Fruit fly (Drosophila melanogaster): Measurements from ENCODE around the gene CG33270.

The CG33270 gene

DNA sequence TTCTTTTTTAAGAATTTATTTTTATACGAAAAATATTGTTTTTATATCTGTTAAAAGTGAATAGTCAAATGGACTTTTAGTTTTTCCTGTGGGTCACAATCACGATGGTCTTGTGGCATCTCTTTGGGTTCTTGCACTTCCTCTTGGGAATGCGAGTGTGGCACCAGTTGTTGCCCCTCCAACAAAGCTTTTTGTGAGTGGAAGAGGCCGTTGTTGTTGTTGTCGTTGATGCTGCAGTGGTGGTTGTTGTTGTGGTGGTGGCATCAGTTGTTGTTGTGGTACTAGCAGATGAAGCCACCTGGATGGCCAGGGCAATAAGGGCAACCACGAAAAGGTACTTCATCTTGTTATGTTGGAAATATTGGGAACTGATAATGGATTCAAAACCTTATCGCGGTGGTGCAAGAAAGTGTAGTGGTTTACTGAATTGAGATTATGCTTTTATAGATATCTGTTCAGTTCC is at the start of gene CG33270:
Gene CG33270 (minus strand): TSS at position 413 of the 463 bp plus-strand sequence.
- no peak for TF ChIP-seq CG8478 (optimal IDR thresholded peaks at IDR 0.05)
- TF ChIP-seq CTCF (optimal IDR thresholded peaks at IDR 0.05) = no peak

dm6 chr3L:11627819-11628483 is 49.5 kb upstream of the CG33270 start, which contains the start of gene Apt1:
Gene Apt1, plus strand, starts transcription at chr3L:11628037.
- peak in 1 of 2 experiments; percentile 16 for TF ChIP-seq CTCF (optimal IDR thresholded peaks at IDR 0.05)
- TF ChIP-seq CG8478 (optimal IDR thresholded peaks at IDR 0.05) = no peak

DNA sequence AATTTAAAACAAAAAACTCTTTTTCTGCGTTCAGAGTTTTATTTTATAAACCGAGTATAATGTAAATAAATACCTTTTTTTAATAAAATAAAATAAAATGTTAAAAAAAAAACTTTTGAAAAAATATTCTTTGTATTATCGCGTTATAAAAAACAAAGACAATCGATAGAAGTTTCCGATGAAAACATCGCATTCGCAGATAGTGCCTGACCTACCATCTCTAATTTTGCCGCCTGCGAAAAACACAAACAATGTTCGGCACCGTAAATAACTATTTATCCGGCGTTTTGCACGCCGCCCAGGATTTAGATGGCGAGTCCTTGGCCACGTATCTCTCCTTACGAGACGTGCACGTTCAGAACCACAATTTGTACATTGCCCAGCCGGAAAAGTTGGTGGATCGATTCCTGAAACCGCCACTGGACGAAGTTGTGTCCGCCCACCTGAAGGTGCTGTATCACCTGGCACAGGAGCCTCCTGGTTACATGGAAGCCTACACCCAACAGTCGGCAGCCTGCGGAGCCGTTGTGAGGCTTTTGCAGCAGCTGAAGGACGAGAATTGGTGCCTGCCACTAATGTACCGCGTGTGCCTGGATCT is 47.9 kb upstream of the CG33270 start, which contains the start of gene PCID2:
Gene PCID2 (plus strand): TSS at position 213 of the 598 bp plus-strand sequence.
- no peak for TF ChIP-seq CG8478 (optimal IDR thresholded peaks at IDR 0.05)
- TF ChIP-seq CTCF (optimal IDR thresholded peaks at IDR 0.05) = no peak

dm6 chr3L:11625634-11626175 is 47.3 kb upstream of the CG33270 start, which contains the start of gene CG6083:
Gene CG6083, minus strand, starts transcription at chr3L:11626125.
- no peak for TF ChIP-seq CG8478 (optimal IDR thresholded peaks at IDR 0.05)
- TF ChIP-seq CTCF (optimal IDR thresholded peaks at IDR 0.05) = no peak

DNA sequence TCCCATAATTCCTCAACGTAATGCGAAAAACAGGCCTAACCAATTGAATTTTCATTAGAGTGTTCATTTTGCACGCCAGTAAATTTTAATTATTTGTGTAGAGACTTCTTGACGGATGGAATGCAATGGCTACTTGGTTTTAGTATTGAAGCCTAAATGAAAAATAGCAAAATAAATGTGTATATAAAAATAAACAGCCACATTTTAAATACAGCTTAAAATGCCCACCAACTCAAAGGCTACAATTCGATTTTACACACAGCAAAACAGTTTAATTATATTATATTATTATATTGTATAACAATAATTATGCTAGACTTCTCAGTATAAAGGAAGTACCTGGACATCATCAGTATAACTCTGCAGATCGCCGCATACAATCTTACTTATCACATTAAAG is 45.9 kb upstream of the CG33270 start, which contains the start of gene Akr1B:
Gene Akr1B (minus strand): TSS at position 101 of the 400 bp plus-strand sequence.
- TF ChIP-seq CG8478 (optimal IDR thresholded peaks at IDR 0.05) (no peak), CTCF (optimal IDR thresholded peaks at IDR 0.05) (no peak)

- TF ChIP-seq CG8478 (optimal IDR thresholded peaks at IDR 0.05) (no peak), CTCF (optimal IDR thresholded peaks at IDR 0.05) (no peak)
Measured at dm6 chr3L:11623245-11623883, 44.9 kb upstream of the CG33270 start.

DNA sequence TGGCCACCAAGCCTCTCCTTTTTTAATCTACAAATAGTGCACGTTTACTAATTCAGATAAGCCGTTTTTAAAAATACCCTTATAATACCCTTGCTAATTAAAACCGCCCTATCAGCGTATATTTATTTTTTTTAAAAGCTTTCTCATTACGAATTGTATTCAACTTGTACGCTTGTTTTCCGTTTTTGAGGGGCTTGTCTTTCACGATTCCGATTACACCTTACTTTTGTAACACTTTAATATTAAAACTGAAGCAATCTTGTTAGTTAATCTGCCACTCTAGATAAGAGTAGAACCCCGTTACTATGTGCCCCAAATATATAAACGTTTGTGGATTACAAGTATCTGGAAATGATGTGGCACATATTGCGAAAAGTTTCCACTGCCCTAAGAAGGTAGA is 44.3 kb upstream of the CG33270 start:
- TF ChIP-seq CG8478 (optimal IDR thresholded peaks at IDR 0.05) (no peak), CTCF (optimal IDR thresholded peaks at IDR 0.05) (no peak)

dm6 chr3L:11620001-11620400 is 41.6 kb upstream of the CG33270 start, which contains the start of gene Muc68Ca:
Gene Muc68Ca, minus strand, starts transcription at chr3L:11620101.
- no peak for TF ChIP-seq CTCF (optimal IDR thresholded peaks at IDR 0.05)
- TF ChIP-seq CG8478 (optimal IDR thresholded peaks at IDR 0.05) = no peak

dm6 chr3L:11609835-11610234 is 31.4 kb upstream of the CG33270 start, which contains the start of gene CG42832:
Gene CG42832, plus strand, starts transcription at chr3L:11610135.
- TF ChIP-seq CTCF (optimal IDR thresholded peaks at IDR 0.05) (no peak), CG8478 (optimal IDR thresholded peaks at IDR 0.05) (no peak)

DNA sequence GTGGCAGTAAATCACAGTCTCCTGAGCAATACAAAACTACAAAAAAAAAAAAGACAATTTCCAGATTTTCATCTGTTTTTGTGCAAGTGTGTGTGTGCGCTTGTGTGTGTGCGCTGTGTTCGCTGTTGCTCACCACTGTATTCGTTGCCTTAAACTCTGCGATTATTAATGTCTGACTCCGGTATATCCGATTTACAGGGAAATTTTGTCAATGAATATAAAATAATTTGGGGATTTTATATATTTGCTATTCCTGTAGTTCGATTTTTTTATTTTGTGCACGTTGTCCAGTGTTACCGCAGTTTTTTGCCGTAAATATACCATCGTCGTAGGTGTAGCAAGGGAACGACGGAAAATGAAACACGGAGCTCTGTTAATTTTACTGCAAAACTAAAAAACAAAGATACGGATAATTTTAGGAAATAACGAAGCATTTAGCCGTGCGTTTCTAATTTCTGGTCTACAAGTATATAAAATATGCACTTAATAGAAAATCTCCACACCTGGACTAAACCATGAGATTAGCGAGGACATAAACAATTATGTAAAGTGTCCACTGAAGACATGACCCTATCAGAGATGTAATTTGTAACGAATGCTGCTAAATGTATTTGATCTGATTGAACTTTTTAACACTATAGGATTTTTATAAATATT is 30.9 kb upstream of the CG33270 start, which contains the start of gene Duba:
Gene Duba (minus strand): TSS at position 313 of the 657 bp plus-strand sequence.
- no peak for TF ChIP-seq CTCF (optimal IDR thresholded peaks at IDR 0.05)
- TF ChIP-seq CG8478 (optimal IDR thresholded peaks at IDR 0.05) = no peak

dm6 chr3L:11604227-11604626 is 25.8 kb upstream of the CG33270 start:
- TF ChIP-seq CG8478 (optimal IDR thresholded peaks at IDR 0.05) (no peak), CTCF (optimal IDR thresholded peaks at IDR 0.05) (no peak)

DNA sequence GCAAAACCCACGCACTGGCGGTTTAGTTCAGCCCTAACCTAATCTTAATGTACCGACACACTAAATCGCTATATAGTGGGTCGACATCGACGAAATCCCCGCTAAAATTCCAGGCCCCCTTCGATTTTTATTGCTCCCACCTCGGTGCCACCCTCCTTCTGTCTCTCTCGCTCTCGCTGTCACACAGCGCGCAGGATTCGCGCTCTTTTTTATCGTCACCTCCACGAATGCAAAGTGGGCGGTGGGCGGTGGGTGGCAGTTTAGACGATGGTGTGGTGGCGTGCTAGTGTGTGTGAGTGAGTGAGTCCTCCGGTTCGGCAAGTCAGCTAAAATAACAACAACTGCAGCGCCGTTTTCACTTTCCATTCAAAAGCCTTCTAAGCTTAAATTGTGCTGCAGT is 23.6 kb upstream of the CG33270 start:
- TF ChIP-seq CG8478 (optimal IDR thresholded peaks at IDR 0.05) = no peak
- no peak for TF ChIP-seq CTCF (optimal IDR thresholded peaks at IDR 0.05)

DNA sequence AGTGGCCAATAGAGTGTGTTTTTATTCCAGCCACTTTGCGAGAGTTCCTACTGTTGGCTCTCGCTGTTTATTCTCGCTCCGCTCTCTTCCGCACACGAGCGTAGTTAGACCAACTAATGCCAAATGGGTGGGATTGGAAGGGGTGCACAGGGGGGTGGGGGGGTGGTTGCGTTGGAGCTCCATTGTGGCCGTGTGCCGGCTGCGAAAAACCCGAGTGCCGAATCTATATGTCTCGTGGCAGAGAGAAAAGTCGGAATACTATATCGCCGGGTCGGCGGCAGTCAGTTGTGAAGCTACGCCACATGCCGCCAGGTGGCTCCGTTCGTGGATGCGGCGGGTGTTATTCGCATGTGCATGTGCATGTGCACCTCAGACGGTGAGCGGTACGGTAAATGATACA is 22.7 kb upstream of the CG33270 start:
- TF ChIP-seq CG8478 (optimal IDR thresholded peaks at IDR 0.05) = no peak
- no peak for TF ChIP-seq CTCF (optimal IDR thresholded peaks at IDR 0.05)

DNA sequence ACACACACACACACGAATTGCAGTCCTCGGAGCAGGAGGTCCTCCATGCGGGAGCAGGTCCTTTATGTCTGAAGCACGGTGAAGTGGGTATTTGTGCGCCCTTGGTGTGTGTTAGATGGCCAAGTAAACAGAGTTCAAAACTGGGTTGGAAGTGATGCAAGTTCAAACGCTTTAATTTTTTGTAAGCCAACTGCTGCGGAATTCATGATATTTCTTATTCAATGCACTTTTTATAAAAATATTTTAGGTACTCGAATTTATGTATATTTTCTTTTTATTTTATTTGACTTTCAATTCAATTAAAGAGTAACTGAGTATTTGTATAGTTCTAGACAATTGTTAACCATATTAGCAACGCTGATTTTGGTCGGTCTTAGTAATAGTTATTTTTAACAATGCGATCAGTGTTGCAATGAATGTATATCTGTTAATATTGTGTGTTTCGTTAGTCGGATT is 21.6 kb upstream of the CG33270 start, which contains the start of the genes CG14137 and CG46394:
Gene CG14137 (minus strand): TSS at position 101 of the 456 bp plus-strand sequence.
Gene CG46394 (plus strand): TSS at position 406 of the 456 bp plus-strand sequence.
- TF ChIP-seq CTCF (optimal IDR thresholded peaks at IDR 0.05) = no peak
- TF ChIP-seq CG8478 (optimal IDR thresholded peaks at IDR 0.05) = no peak
